Worm (Caenorhabditis elegans): ENCODE data around the gene Y39C12A.9.

ce11 chrIV:12219309-12219708 is 39.7 kb downstream of the Y39C12A.9 start, which contains the start of gene F35G2.5:
- no peak for TF ChIP-seq him-1 (tag; optimal IDR thresholded peaks at IDR 0.05)
- TF ChIP-seq dao-5 (tag; optimal IDR thresholded peaks at IDR 0.05): no peak
